Worm (Caenorhabditis elegans): ENCODE data around the gene pes-1.

Gene pes-1

ce11 chrIV:5033276-5033675 is 30.7 kb downstream of the pes-1 start, which contains the start of gene C09B9.4:
Gene C09B9.4 (minus strand): TSS chrIV:5033376.
- TF ChIP-seq T07F8.4 (tag; optimal IDR thresholded peaks at IDR 0.05) (no peak), bed-2 (GFP tag; IDR thresholded peaks at IDR 0.05) (no peak), ceh-100 (GFP tag; IDR thresholded peaks at IDR 0.05) (no peak), rcor-1 (GFP tag; IDR thresholded peaks at IDR 0.05) (no peak), lsl-1 (GFP tag; optimal IDR thresholded peaks at IDR 0.05) (no peak), K11D2.4 (GFP tag; IDR thresholded peaks at IDR 0.05) (no peak), unc-130 (GFP tag; optimal IDR thresholded peaks at IDR 0.05) (no peak), Y53G8AR.9 (GFP tag; conservative IDR thresholded peaks at IDR 0.05) (no peak), atf-7 (tag; optimal IDR thresholded peaks at IDR 0.05) (no peak), ztf-26 (tag; optimal IDR thresholded peaks at IDR 0.05) (no peak), mxl-1 (tag; optimal IDR thresholded peaks at IDR 0.05) (no peak), ztf-22 (GFP tag; optimal IDR thresholded peaks at IDR 0.05) (no peak), attf-5 (GFP tag; optimal IDR thresholded peaks at IDR 0.05) (no peak), snpc-1.1 (tag; optimal IDR thresholded peaks at IDR 0.05; ENCODE audit: insufficient read depth) (no peak), C06A6.2 (GFP tag; conservative IDR thresholded peaks at IDR 0.05) (no peak), F39B2.1 (GFP tag; IDR thresholded peaks at IDR 0.05) (no peak), zim-3 (tag; optimal IDR thresholded peaks at IDR 0.05) (no peak), B0336.3 (GFP tag; IDR thresholded peaks at IDR 0.05) (no peak)

DNA sequence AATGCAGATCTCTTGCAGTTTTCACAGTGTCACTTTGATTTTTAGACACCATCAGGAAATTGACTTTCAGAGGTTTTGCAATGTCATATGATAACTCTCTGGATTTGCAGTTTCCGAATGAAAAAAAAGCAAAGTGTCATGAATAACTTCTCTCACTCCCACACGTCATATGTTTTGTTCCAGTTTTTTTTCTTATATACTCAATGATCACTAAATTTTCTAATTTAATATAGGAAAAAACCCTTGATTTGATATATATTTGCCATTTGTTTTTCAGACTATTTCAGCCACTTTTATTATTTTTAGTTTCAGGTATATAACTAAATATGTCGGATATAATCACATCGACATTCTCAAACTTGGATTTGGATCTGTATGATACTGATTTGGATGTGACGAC is 34.9 kb downstream of the pes-1 start, which contains the start of gene C09B9.1:
TSS of gene C09B9.1 (plus strand) at position 301 of the 400 bp plus-strand sequence.
- TF ChIP-seq rpc-1 (optimal IDR thresholded peaks at IDR 0.05) (no peak), rpc-1 (tag; optimal IDR thresholded peaks at IDR 0.05) (no peak), ztf-28 (GFP tag; IDR thresholded peaks at IDR 0.05) (no peak), rec-8 (tag; optimal IDR thresholded peaks at IDR 0.05) (no peak), lag-1 (GFP tag; IDR thresholded peaks at IDR 0.05) (no peak), egl-44 (GFP tag; IDR thresholded peaks at IDR 0.05) (no peak), T26A5.8 (tag; optimal IDR thresholded peaks at IDR 0.05) (no peak), repo-1 (tag; optimal IDR thresholded peaks at IDR 0.05) (no peak), ceh-27 (GFP tag; optimal IDR thresholded peaks at IDR 0.05) (no peak), F23B12.7 (tag; optimal IDR thresholded peaks at IDR 0.05; ENCODE audit: insufficient read depth) (no peak), ceh-79 (tag; optimal IDR thresholded peaks at IDR 0.05) (no peak), egrh-3 (GFP tag; IDR thresholded peaks at IDR 0.05) (no peak), zfh-2 (GFP tag; conservative IDR thresholded peaks at IDR 0.05) (no peak), mcd-1 (GFP tag; IDR thresholded peaks at IDR 0.05) (no peak), lir-1 (GFP tag; conservative IDR thresholded peaks at IDR 0.05) (no peak)

- no peak for TF ChIP-seq ceh-58 (GFP tag; IDR thresholded peaks at IDR 0.05)
- TF ChIP-seq Y79H2A.3 (GFP tag; conservative IDR thresholded peaks at IDR 0.05), result 0 out of 2 replicates have a peak, but pooled peaks have one; percentile 62
- peak; percentile 30 for TF ChIP-seq ceh-27 (GFP tag; optimal IDR thresholded peaks at IDR 0.05)
- peak; percentile 9 to 77 for TF ChIP-seq rec-8 (tag; optimal IDR thresholded peaks at IDR 0.05)
- peak; percentile 82; the same call in 1 of the 2 replicates for TF ChIP-seq egl-44 (GFP tag; IDR thresholded peaks at IDR 0.05)
- TF ChIP-seq madf-6 (GFP tag; IDR thresholded peaks at IDR 0.05), result no peak
- no peak for TF ChIP-seq ztf-26 (tag; optimal IDR thresholded peaks at IDR 0.05)
- TF ChIP-seq pha-4 (tag; optimal IDR thresholded peaks at IDR 0.05), result no peak
- TF ChIP-seq him-1 (tag; optimal IDR thresholded peaks at IDR 0.05), result peak; percentile 84
- TF ChIP-seq efl-1 (GFP tag; optimal IDR thresholded peaks at IDR 0.05), result no peak
- no peak for TF ChIP-seq ama-1 (optimal IDR thresholded peaks at IDR 0.05)
- no peak for TF ChIP-seq ama-1 (GFP tag; optimal IDR thresholded peaks at IDR 0.05)
- no peak for TF ChIP-seq hsf-1 (GFP tag; IDR thresholded peaks at IDR 0.05)
- TF ChIP-seq F55B11.4 (tag; optimal IDR thresholded peaks at IDR 0.05; ENCODE audit: borderline replicate concordance, insufficient read depth), result no peak
- TF ChIP-seq nfyb-1 (GFP tag; IDR thresholded peaks at IDR 0.05), result peak; percentile 87
- TF ChIP-seq ceh-100 (GFP tag; IDR thresholded peaks at IDR 0.05), result peak; percentile 56; the same call in 1 of the 2 replicates
- TF ChIP-seq nhr-90 (tag; optimal IDR thresholded peaks at IDR 0.05), result peak; percentile 88
- peak; percentile 98 for TF ChIP-seq lin-26 (GFP tag; IDR thresholded peaks at IDR 0.05)
- no peak for TF ChIP-seq lin-35 (GFP tag; optimal IDR thresholded peaks at IDR 0.05)
- TF ChIP-seq sptf-2 (GFP tag; optimal IDR thresholded peaks at IDR 0.05), result peak; percentile 74
These were observed 36.2 kb downstream of the pes-1 start for ce11 chrIV:5038744-5039143.
